Worm (Caenorhabditis elegans) whole organism, young adult: ENCODE measurements around the gene sre-27.

ENCODE experiments used
- F57C9.4 ChIP-seq: sonication (generic microtip); optimal IDR thresholded peaks from 2 replicates; lab custom pipeline; 2017; ENCODE audit warnings: mild to moderate bottlenecking, missing genetic modification characterization, missing compliant biosample characterization
- hrde-1 ChIP-seq: sonication (generic microtip); optimal IDR thresholded peaks from 2 replicates; lab custom pipeline; 2016; ENCODE audit warnings: missing genetic modification characterization, mild to moderate bottlenecking, missing compliant biosample characterization, moderate library complexity, missing genotype, missing genetic modification reagents, borderline replicate concordance
- lsl-1 ChIP-seq: fragments of 200-800 bp; sonication (Bioruptor generic); optimal IDR thresholded peaks from 2 replicates; lab custom pipeline; 2018; ENCODE audit warnings: mild to moderate bottlenecking, missing genetic modification characterization, moderate library complexity, missing compliant biosample characterization
- nfyb-1 ChIP-seq: fragments of 200-800 bp; sonication (Bioruptor generic); IDR thresholded peaks from 2 replicates; pipeline ENCODE4 v1.3.6; 2022; ENCODE audit warnings: missing genetic modification reagents, missing genetic modification characterization, missing compliant biosample characterization

DNA sequence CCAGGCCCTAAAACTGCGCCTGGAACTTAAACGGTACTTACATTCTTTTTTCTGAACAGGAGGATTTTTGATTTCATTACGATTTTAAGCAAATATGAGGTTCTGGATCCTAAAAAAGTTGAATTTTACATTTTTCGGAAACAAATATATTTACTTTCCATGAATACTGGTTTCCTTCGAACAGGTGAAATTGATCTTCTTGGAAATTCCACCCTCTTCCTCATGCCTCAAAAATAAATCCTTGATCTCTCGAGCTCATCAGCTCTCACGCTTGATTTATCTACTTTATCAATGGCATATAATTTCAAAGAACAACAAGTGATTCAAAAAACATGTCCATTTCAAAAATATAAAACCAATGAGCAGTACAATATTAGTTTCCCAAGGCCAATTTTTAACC, 29.9 kb downstream of the sre-27 start:
- TF ChIP-seq nfyb-1 (GFP tag; lab: Robert Waterston, UW) (no peak), hrde-1 (tag; lab: Kevin White, UChicago) (no peak), F57C9.4 (no peak), lsl-1 (GFP tag; lab: Kevin White, UChicago) (no peak)
